Fruit fly (Drosophila melanogaster) whole organism, embryonic: ENCODE results near the gene CG15406.

Experiments used
- Aef1 ChIP-seq: fragments of 200-800 bp; sonication (Bioruptor generic); IDR thresholded peaks from 3 replicates; pipeline ENCODE4 v1.3.6; 2022; ENCODE audit warnings: missing biosample characterization, missing genetic modification characterization
- Blimp-1 ChIP-seq: fragments of 200-800 bp; sonication (Bioruptor generic); optimal IDR thresholded peaks from 3 replicates; lab custom pipeline; 2018; ENCODE audit warnings: missing biosample characterization, missing genetic modification characterization, mild to moderate bottlenecking, moderate library complexity, missing genetic modification reagents
- CG10147 ChIP-seq: fragments of 200-800 bp; sonication (Bioruptor generic); optimal IDR thresholded peaks from 2 replicates; lab custom pipeline; 2019; ENCODE audit warnings: missing biosample characterization, mild to moderate bottlenecking, missing genetic modification characterization, moderate library complexity
- CG10543 ChIP-seq: fragments of 200-800 bp; sonication (Bioruptor generic); optimal IDR thresholded peaks from 3 replicates; lab custom pipeline; 2017; ENCODE audit warnings: missing biosample characterization, mild to moderate bottlenecking, missing genetic modification characterization, moderate library complexity
- CG10959 ChIP-seq: fragments of 200-800 bp; sonication (Bioruptor generic); IDR thresholded peaks from 2 replicates; pipeline ENCODE4 v1.3.6; 2022; ENCODE audit warnings: missing biosample characterization, missing genetic modification characterization
- CG12299 ChIP-seq: fragments of 200-800 bp; sonication (Bioruptor generic); optimal IDR thresholded peaks from 2 replicates; lab custom pipeline; 2018; ENCODE audit warnings: missing biosample characterization, mild to moderate bottlenecking, missing genetic modification characterization
- CG12769 ChIP-seq: fragments of 200-800 bp; sonication (Bioruptor generic); optimal IDR thresholded peaks from 2 replicates; lab custom pipeline; 2019; ENCODE audit warnings: missing biosample characterization, mild to moderate bottlenecking, missing genetic modification characterization, moderate library complexity
- CG14667 ChIP-seq: fragments of 200-800 bp; sonication (Bioruptor generic); IDR thresholded peaks from 2 replicates; pipeline ENCODE4 v1.3.6; 2022; ENCODE audit warnings: missing biosample characterization, missing genetic modification characterization
- CG17328 ChIP-seq: fragments of 200-800 bp; sonication (Bioruptor generic); IDR thresholded peaks from 2 replicates; pipeline ENCODE4 v1.3.6; 2022; ENCODE audit warnings: missing biosample characterization, missing genetic modification characterization
- CG1832 ChIP-seq: fragments of 200-800 bp; sonication (Bioruptor generic); optimal IDR thresholded peaks from 2 replicates; lab custom pipeline; 2017; ENCODE audit warnings: missing biosample characterization, mild to moderate bottlenecking, missing genetic modification characterization, inconsistent platforms
- CG30020 ChIP-seq: fragments of 200-800 bp; optimal IDR thresholded peaks from 2 replicates; lab custom pipeline; 2019; ENCODE audit warnings: missing biosample characterization, mild to moderate bottlenecking, missing genetic modification characterization, moderate library complexity
- CG32767 ChIP-seq: fragments of 200-800 bp; sonication (Bioruptor generic); IDR thresholded peaks from 2 replicates; pipeline ENCODE4 v1.3.6; 2022; ENCODE audit warnings: missing biosample characterization, missing genetic modification characterization
- CG3847 ChIP-seq: fragments of 200-800 bp; sonication (Bioruptor generic); IDR thresholded peaks from 2 replicates; pipeline ENCODE4 v1.3.6; 2022; ENCODE audit warnings: missing biosample characterization, missing genetic modification characterization
- CG6791 ChIP-seq: fragments of 200-800 bp; sonication (Bioruptor generic); IDR thresholded peaks from 3 replicates; pipeline ENCODE4 v1.3.6; 2022; ENCODE audit warnings: missing biosample characterization, missing genetic modification characterization; ENCODE audit not compliant: partially characterized antibody
- CG7745 ChIP-seq: fragments of 200-800 bp; sonication (Bioruptor generic); optimal IDR thresholded peaks from 2 replicates; lab custom pipeline; 2018; ENCODE audit warnings: missing biosample characterization, mild to moderate bottlenecking, missing genetic modification characterization, moderate library complexity
- CG7928 ChIP-seq: fragments of 200-800 bp; sonication (Bioruptor generic); optimal IDR thresholded peaks from 2 replicates; lab custom pipeline; 2017; ENCODE audit warnings: missing biosample characterization, mild to moderate bottlenecking, missing genetic modification characterization
- CG8765 ChIP-seq: fragments of 200-800 bp; sonication (Bioruptor generic); IDR thresholded peaks from 2 replicates; pipeline ENCODE4 v1.3.6; 2022; ENCODE audit warnings: missing biosample characterization, missing genetic modification characterization
- Dad ChIP-seq: fragments of 200-800 bp; sonication (Bioruptor generic); optimal IDR thresholded peaks from 3 replicates; lab custom pipeline; 2016; ENCODE audit warnings: missing biosample characterization, missing genetic modification characterization
- HLHmδ ChIP-seq: fragments of 200-800 bp; sonication (Bioruptor generic); optimal IDR thresholded peaks from 2 replicates; lab custom pipeline; 2018; ENCODE audit warnings: missing biosample characterization, mild to moderate bottlenecking, missing genetic modification characterization, moderate library complexity
- NC2α ChIP-seq: fragments of 200-800 bp; sonication (Bioruptor generic); optimal IDR thresholded peaks from 2 replicates; lab custom pipeline; 2016; ENCODE audit warnings: missing biosample characterization, missing genetic modification characterization
- Opbp ChIP-seq: fragments of 200-800 bp; sonication (Bioruptor generic); IDR thresholded peaks from 3 replicates; pipeline ENCODE4 v1.3.6; 2022; ENCODE audit warnings: missing biosample characterization, missing genetic modification characterization; ENCODE audit not compliant: partially characterized antibody
- Optix ChIP-seq: fragments of 200-800 bp; sonication (Bioruptor generic); IDR thresholded peaks from 3 replicates; pipeline ENCODE4 v1.3.6; 2022; ENCODE audit warnings: missing biosample characterization, missing genetic modification characterization
- Taf1 ChIP-seq: fragments of 200-800 bp; sonication (Bioruptor generic); IDR thresholded peaks from 2 replicates; pipeline ENCODE4 v1.3.6; 2022; ENCODE audit warnings: missing biosample characterization, missing genetic modification characterization
- Xbp1 ChIP-seq: fragments of 200-800 bp; sonication (Bioruptor generic); optimal IDR thresholded peaks from 3 replicates; lab custom pipeline; 2016; ENCODE audit warnings: missing biosample characterization, mild to moderate bottlenecking, missing genetic modification characterization
- abd-A ChIP-seq: fragments of 200-800 bp; sonication (Bioruptor generic); optimal IDR thresholded peaks from 3 replicates; lab custom pipeline; 2019; ENCODE audit warnings: missing biosample characterization, mild to moderate bottlenecking, missing genetic modification characterization, moderate library complexity
- bbx ChIP-seq: fragments of 200-800 bp; sonication (Bioruptor generic); IDR thresholded peaks from 2 replicates; pipeline ENCODE4 v1.3.6; 2022; ENCODE audit warnings: missing biosample characterization, missing genetic modification characterization; ENCODE audit not compliant: partially characterized antibody
- caup ChIP-seq: fragments of 200-800 bp; sonication (Bioruptor generic); optimal IDR thresholded peaks from 3 replicates; lab custom pipeline; 2017; ENCODE audit warnings: missing biosample characterization, mild to moderate bottlenecking, missing genetic modification characterization, moderate library complexity; ENCODE audit not compliant: severe bottlenecking
- chinmo ChIP-seq: fragments of 200-800 bp; sonication (Bioruptor generic); IDR thresholded peaks from 4 replicates; pipeline ENCODE4 v1.3.6; 2022; ENCODE audit warnings: missing biosample characterization, missing genetic modification characterization; ENCODE audit not compliant: partially characterized antibody
- ci ChIP-seq: fragments of 200-800 bp; sonication (Bioruptor generic); IDR thresholded peaks from 3 replicates; pipeline ENCODE4 v1.3.6; 2022; ENCODE audit warnings: missing biosample characterization, missing genetic modification characterization
- croc ChIP-seq: fragments of 200-800 bp; sonication (Bioruptor generic); conservative IDR thresholded peaks from 3 replicates; pipeline ENCODE4 v1.3.6; 2022; ENCODE audit warnings: missing biosample characterization, missing genetic modification characterization
- dati ChIP-seq: fragments of 200-800 bp; sonication (Bioruptor generic); IDR thresholded peaks from 2 replicates; pipeline ENCODE4 v1.3.6; 2022; ENCODE audit warnings: missing biosample characterization, missing genetic modification characterization
- emc ChIP-seq: fragments of 200-800 bp; sonication (Bioruptor generic); optimal IDR thresholded peaks from 2 replicates; lab custom pipeline; 2016; ENCODE audit warnings: missing biosample characterization, missing genetic modification characterization
- ems ChIP-seq: fragments of 200-800 bp; sonication (Bioruptor generic); optimal IDR thresholded peaks from 3 replicates; lab custom pipeline; 2016; ENCODE audit warnings: missing biosample characterization, missing genetic modification characterization
- fru ChIP-seq: fragments of >200 bp; optimal IDR thresholded peaks from 2 replicates; lab custom pipeline; 2017
- gsb ChIP-seq: fragments of 200-800 bp; sonication (Bioruptor generic); IDR thresholded peaks from 2 replicates; pipeline ENCODE4 v1.3.6; 2022; ENCODE audit warnings: missing biosample characterization, missing genetic modification characterization
- insv ChIP-seq, 2 experiments: fragments of 200-800 bp; sonication (Bioruptor generic); optimal IDR thresholded peaks; 3 replicates each; lab custom pipeline; 2016 to 2018; ENCODE audit warnings: missing biosample characterization in 2 of 2, missing genetic modification characterization in 2 of 2
- klu ChIP-seq: fragments of 200-800 bp; sonication (Bioruptor generic); IDR thresholded peaks from 2 replicates; pipeline ENCODE4 v1.3.6; 2022; ENCODE audit warnings: missing biosample characterization, missing genetic modification characterization
- kni ChIP-seq: fragments of 200-800 bp; sonication (Bioruptor generic); optimal IDR thresholded peaks from 3 replicates; lab custom pipeline; 2017; ENCODE audit warnings: mild to moderate bottlenecking, missing biosample characterization, missing genetic modification reagents, missing genetic modification characterization
- lilli ChIP-seq: fragments of 200-800 bp; sonication (Bioruptor generic); optimal IDR thresholded peaks from 3 replicates; lab custom pipeline; 2016; ENCODE audit warnings: missing biosample characterization, missing genetic modification characterization
- rib ChIP-seq: fragments of 200-800 bp; sonication (Bioruptor generic); IDR thresholded peaks from 2 replicates; pipeline ENCODE4 v1.3.6; 2022; ENCODE audit warnings: missing biosample characterization, missing genetic modification characterization
- run ChIP-seq: fragments of 200-800 bp; sonication (Bioruptor generic); optimal IDR thresholded peaks from 3 replicates; lab custom pipeline; 2018; ENCODE audit warnings: missing biosample characterization, mild to moderate bottlenecking, missing genetic modification characterization
- sob ChIP-seq: fragments of 200-800 bp; sonication (Bioruptor generic); IDR thresholded peaks from 2 replicates; pipeline ENCODE4 v1.3.6; 2022; ENCODE audit warnings: missing biosample characterization, missing genetic modification characterization
- sr ChIP-seq: fragments of 200-800 bp; sonication (Bioruptor generic); IDR thresholded peaks from 3 replicates; pipeline ENCODE4 v1.3.6; 2022; ENCODE audit warnings: missing biosample characterization, missing genetic modification characterization
- ssp ChIP-seq: fragments of 200-800 bp; sonication (Bioruptor generic); IDR thresholded peaks from 2 replicates; pipeline ENCODE4 v1.3.6; 2022; ENCODE audit warnings: missing biosample characterization, missing genetic modification characterization
- toy ChIP-seq: fragments of 200-800 bp; sonication (Bioruptor generic); IDR thresholded peaks from 2 replicates; pipeline ENCODE4 v1.3.6; 2022; ENCODE audit warnings: missing biosample characterization, missing genetic modification characterization
- vvl ChIP-seq: fragments of 200-800 bp; sonication (Bioruptor generic); IDR thresholded peaks from 2 replicates; pipeline ENCODE4 v1.3.6; 2022; ENCODE audit warnings: missing biosample characterization, missing genetic modification characterization
- wek ChIP-seq: fragments of 200-800 bp; sonication (Bioruptor generic); optimal IDR thresholded peaks from 3 replicates; lab custom pipeline; 2018; ENCODE audit warnings: missing biosample characterization, mild to moderate bottlenecking, missing genetic modification characterization, moderate library complexity
- zen ChIP-seq: fragments of 200-800 bp; sonication (Bioruptor generic); optimal IDR thresholded peaks from 3 replicates; lab custom pipeline; 2018; ENCODE audit warnings: missing biosample characterization, mild to moderate bottlenecking, missing genetic modification characterization, moderate library complexity

The CG15406 gene

DNA sequence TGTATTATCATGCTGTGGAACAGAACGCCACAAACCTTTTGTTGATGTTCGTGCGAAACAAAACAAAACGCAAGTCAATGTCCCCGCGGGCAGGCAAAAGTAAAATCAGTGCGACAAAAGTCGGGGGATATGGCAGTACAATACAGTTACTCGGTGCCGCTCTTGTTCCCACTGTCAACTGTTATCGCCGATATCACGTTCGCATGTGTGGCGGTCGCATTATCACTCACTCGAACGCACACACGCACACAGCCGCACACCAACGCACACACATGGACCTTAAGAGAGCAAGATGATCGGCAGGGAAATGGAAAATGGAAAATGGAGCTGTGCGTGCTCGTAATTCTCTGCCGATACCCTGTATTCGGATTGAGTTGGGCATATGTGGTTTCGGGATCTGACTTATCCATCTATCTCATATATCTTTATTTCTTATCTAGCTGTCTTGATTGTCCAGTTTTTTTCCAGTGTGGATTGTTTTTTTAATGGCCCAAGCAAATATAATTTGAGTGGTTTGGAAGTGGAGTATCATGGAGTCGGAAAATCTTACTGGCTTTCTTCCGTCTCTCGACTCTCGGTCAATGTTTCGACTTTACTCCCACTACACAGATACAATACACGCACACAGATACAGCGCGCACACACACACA, 29.7 kb downstream of the CG15406 start (continued):
- peak; percentile 91 for TF ChIP-seq croc (GFP tag; lab: Robert Waterston, UW)
- no peak for TF ChIP-seq emc (GFP tag; lab: Kevin White, UChicago)
- no peak for TF ChIP-seq CG7928 (GFP tag; lab: Kevin White, UChicago)
- TF ChIP-seq NC2α (GFP tag; lab: Kevin White, UChicago): peak; percentile 73

DNA sequence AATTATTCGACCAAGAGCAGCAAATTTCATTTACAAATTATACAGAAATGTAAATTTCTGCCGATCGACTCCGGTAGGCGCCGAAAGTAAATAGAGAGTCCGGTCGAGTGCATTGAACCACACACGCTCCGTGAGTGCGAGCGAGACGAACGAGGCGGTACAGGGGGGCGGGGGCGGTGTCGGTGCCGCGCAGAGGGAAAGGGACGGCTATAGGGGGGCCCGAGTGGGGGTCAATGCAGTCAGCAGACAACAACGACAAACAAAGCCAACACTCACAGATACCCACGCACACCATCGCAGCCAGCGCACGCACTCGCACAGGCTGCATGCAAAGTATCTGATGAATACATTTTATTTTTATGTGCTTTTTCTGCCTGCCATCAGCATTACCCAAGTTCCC, 30.4 kb downstream of the CG15406 start:
- TF ChIP-seq dati (GFP tag; lab: Robert Waterston, UW): no peak
- TF ChIP-seq ssp: no peak
- peak; percentile 17; the same call in 1 of the 2 replicates for TF ChIP-seq klu (GFP tag; lab: Robert Waterston, UW)
- no peak for TF ChIP-seq Xbp1 (GFP tag; lab: Kevin White, UChicago)
- TF ChIP-seq bbx: peak; percentile 28; the same call in 1 of the 2 replicates
- TF ChIP-seq chinmo (GFP tag; lab: Robert Waterston, UW): 0 out of 4 replicates have a peak, but pooled peaks have one; percentile 5
- TF ChIP-seq ems (GFP tag; lab: Kevin White, UChicago): no peak
- no peak for TF ChIP-seq CG8765 (GFP tag; lab: Robert Waterston, UW)
- TF ChIP-seq Opbp (GFP tag; lab: Robert Waterston, UW): 0 out of 3 replicates have a peak, but pooled peaks have one; percentile 36
- no peak for TF ChIP-seq Dad (GFP tag; lab: Kevin White, UChicago)
- TF ChIP-seq CG30020 (tag; lab: Kevin White, UChicago): no peak
- TF ChIP-seq Taf1 (GFP tag; lab: Robert Waterston, UW): no peak
- TF ChIP-seq run: no peak
- TF ChIP-seq ci: peak; percentile 57; the same call in 2 of the 3 replicates
- peak; percentile 0 for TF ChIP-seq wek
- 0 out of 2 replicates have a peak, but pooled peaks have one; percentile 40 for TF ChIP-seq sob (GFP tag; lab: Robert Waterston, UW)
- no peak for TF ChIP-seq zen (tag; lab: Kevin White, UChicago)
- no peak for TF ChIP-seq CG12299 (tag; lab: Kevin White, UChicago)
- peak; percentile 20; the same call in 1 of the 2 replicates for TF ChIP-seq CG17328 (GFP tag; lab: Robert Waterston, UW)
- no peak for TF ChIP-seq CG10959
- TF ChIP-seq CG14667: no peak
- TF ChIP-seq CG6791: peak; percentile 42; the same call in 1 of the 3 replicates
- peak; percentile 3 for TF ChIP-seq CG12769 (tag; lab: Kevin White, UChicago)
- peak; percentile 38; the same call in 2 of the 3 replicates for TF ChIP-seq Aef1 (GFP tag; lab: Robert Waterston, UW)
- TF ChIP-seq CG10147 (GFP tag; lab: Kevin White, UChicago): no peak
- no peak for TF ChIP-seq toy (GFP tag; lab: Robert Waterston, UW)
- TF ChIP-seq CG1832 (GFP tag; lab: Kevin White, UChicago): peak; percentile 75
- TF ChIP-seq gsb: no peak
- peak; percentile 91 for TF ChIP-seq vvl (GFP tag; lab: Robert Waterston, UW)
- no peak for TF ChIP-seq insv (GFP tag; optimal IDR thresholded peaks at IDR 0.05; lab: Kevin White, UChicago)
- peak; percentile 18 for TF ChIP-seq Blimp-1 (GFP tag; lab: Kevin White, UChicago)
- peak; percentile 87 for TF ChIP-seq sr (GFP tag; lab: Robert Waterston, UW)
- TF ChIP-seq lilli: no peak
- no peak for TF ChIP-seq fru
- no peak for TF ChIP-seq caup
- 0 out of 3 replicates have a peak, but pooled peaks have one; percentile 38 for TF ChIP-seq Optix
- TF ChIP-seq rib (GFP tag; lab: Robert Waterston, UW): 0 out of 2 replicates have a peak, but pooled peaks have one; percentile 28
- TF ChIP-seq CG10543 (GFP tag; lab: Kevin White, UChicago): peak; percentile 16
- TF ChIP-seq CG3847 (GFP tag; lab: Robert Waterston, UW): no peak
- TF ChIP-seq kni (GFP tag; lab: Kevin White, UChicago): peak; percentile 75
- peak; percentile 6 for TF ChIP-seq CG7745 (tag; lab: Kevin White, UChicago)
- peak; percentile 50 for TF ChIP-seq CG32767 (GFP tag; lab: Robert Waterston, UW)
- TF ChIP-seq HLHmδ: peak; percentile 83
- TF ChIP-seq abd-A (tag; lab: Kevin White, UChicago): peak; percentile 67
